Worm (Caenorhabditis elegans): ENCODE measurements around the gene B0252.1.
A peak's percentile ranks its signal among the peaks of the same experiment; 100 is the strongest.

Gene B0252.1

ce11 chrII:6913309-6913708, 6.2 kb upstream of the B0252.1 start, which contains the start of gene cyn-10 (continued):
- TF ChIP-seq nhr-27 (tag; optimal IDR thresholded peaks at IDR 0.05) (no peak), C06A6.2 (GFP tag; conservative IDR thresholded peaks at IDR 0.05) (no peak), rpc-1 (optimal IDR thresholded peaks at IDR 0.05) (no peak), rpc-1 (tag; optimal IDR thresholded peaks at IDR 0.05) (no peak), F22D6.2 (tag; optimal IDR thresholded peaks at IDR 0.05) (peak; percentile 71), attf-3 (GFP tag; conservative IDR thresholded peaks at IDR 0.05) (peak; percentile 51; the same call in 1 of the 2 replicates), nhr-90 (tag; optimal IDR thresholded peaks at IDR 0.05) (no peak), snpc-1.1 (tag; optimal IDR thresholded peaks at IDR 0.05; ENCODE audit: insufficient read depth) (no peak), zfh-2 (GFP tag; conservative IDR thresholded peaks at IDR 0.05) (no peak), hlh-26 (GFP tag; conservative IDR thresholded peaks at IDR 0.05) (no peak), aptf-2 (GFP tag; conservative IDR thresholded peaks at IDR 0.05) (no peak), F39B2.1 (GFP tag; IDR thresholded peaks at IDR 0.05) (0 out of 2 replicates have a peak, but pooled peaks have one; percentile 53), F23B12.7 (tag; optimal IDR thresholded peaks at IDR 0.05; ENCODE audit: insufficient read depth) (no peak), ZK185.1 (tag; optimal IDR thresholded peaks at IDR 0.05; ENCODE audit: poor library complexity, severe bottlenecking) (peak; percentile 92), ztf-28 (GFP tag; IDR thresholded peaks at IDR 0.05) (no peak), B0035.1 (tag; optimal IDR thresholded peaks at IDR 0.05) (no peak), somi-1 (GFP tag; optimal IDR thresholded peaks at IDR 0.05) (no peak), repo-1 (tag; optimal IDR thresholded peaks at IDR 0.05) (no peak), cebp-2 (GFP tag; IDR thresholded peaks at IDR 0.05) (0 out of 2 replicates have a peak, but pooled peaks have one; percentile 21), aptf-3 (GFP tag; IDR thresholded peaks at IDR 0.05) (no peak), ceh-100 (GFP tag; IDR thresholded peaks at IDR 0.05) (peak; percentile 74), F10E7.11 (tag; optimal IDR thresholded peaks at IDR 0.05) (peak; percentile 56), dpff-1 (tag; optimal IDR thresholded peaks at IDR 0.05) (no peak), Y56A3A.18 (GFP tag; IDR thresholded peaks at IDR 0.05) (no peak), ztf-18 (tag; optimal IDR thresholded peaks at IDR 0.05) (no peak), K12H6.12 (tag; optimal IDR thresholded peaks at IDR 0.05) (peak; percentile 31), madf-10 (tag; optimal IDR thresholded peaks at IDR 0.05) (peak; percentile 11), dox-1 (GFP tag; IDR thresholded peaks at IDR 0.05) (no peak; the same call in 1 of the 2 replicates), unc-62 (GFP tag; optimal IDR thresholded peaks at IDR 0.05) (no peak), lag-1 (GFP tag; IDR thresholded peaks at IDR 0.05) (0 out of 2 replicates have a peak, but pooled peaks have one; percentile 51), madf-6 (GFP tag; IDR thresholded peaks at IDR 0.05) (no peak), madf-8 (GFP tag; conservative IDR thresholded peaks at IDR 0.05) (peak; percentile 68), pha-4 (tag; optimal IDR thresholded peaks at IDR 0.05) (no peak), cebp-1 (GFP tag; IDR thresholded peaks at IDR 0.05) (no peak), cebp-1 (tag; optimal IDR thresholded peaks at IDR 0.05) (no peak), egrh-3 (GFP tag; IDR thresholded peaks at IDR 0.05) (no peak; the same call in 1 of the 2 replicates), Y67H2A.10 (GFP tag; conservative IDR thresholded peaks at IDR 0.05) (peak; percentile 55; the same call in 1 of the 2 replicates), lir-1 (GFP tag; conservative IDR thresholded peaks at IDR 0.05) (peak; percentile 83), ets-4 (GFP tag; optimal IDR thresholded peaks at IDR 0.05) (no peak), F33H1.4 (GFP tag; IDR thresholded peaks at IDR 0.05) (peak; percentile 58), sptf-2 (GFP tag; optimal IDR thresholded peaks at IDR 0.05) (no peak), F52B5.7 (tag; optimal IDR thresholded peaks at IDR 0.05) (no peak), egl-18 (GFP tag; IDR thresholded peaks at IDR 0.05) (0 out of 2 replicates have a peak, but pooled peaks have one; percentile 54), lin-54 (GFP tag; optimal IDR thresholded peaks at IDR 0.05) (peak; percentile 94), mel-28 (tag; optimal IDR thresholded peaks at IDR 0.05; ENCODE audit: borderline replicate concordance) (no peak), unc-130 (GFP tag; optimal IDR thresholded peaks at IDR 0.05) (peak; percentile 84), T07F8.4 (tag; optimal IDR thresholded peaks at IDR 0.05) (no peak), C17E4.6 (GFP tag; IDR thresholded peaks at IDR 0.05) (no peak; the same call in 1 of the 2 replicates), mes-4 (tag; optimal IDR thresholded peaks at IDR 0.05) (no peak)
